Worm (Caenorhabditis elegans): ENCODE measurements around the gene best-4.

DNA sequence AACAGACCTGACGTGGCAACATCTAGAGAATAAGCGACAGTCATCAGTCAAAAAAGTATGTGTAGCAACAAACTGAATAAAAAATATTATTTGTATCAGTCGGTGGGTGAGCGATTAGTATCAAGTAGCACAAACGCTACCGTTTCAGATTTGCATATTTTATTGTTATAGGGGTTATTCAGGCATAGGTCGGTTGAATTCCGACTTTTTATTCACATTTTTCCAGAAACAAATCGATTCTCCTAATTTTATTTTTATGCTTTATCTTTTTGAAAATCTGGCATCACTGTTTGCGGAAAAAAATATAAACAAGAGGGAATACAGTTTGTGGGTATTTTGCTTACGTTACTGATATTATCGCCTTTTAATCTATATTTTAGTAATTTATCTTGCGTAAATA lies at the start of gene best-4:
- no peak for TF ChIP-seq ama-1 (optimal IDR thresholded peaks at IDR 0.05)
- TF ChIP-seq pes-1 (GFP tag; IDR thresholded peaks at IDR 0.05), result no peak
- TF ChIP-seq scrt-1 (GFP tag; IDR thresholded peaks at IDR 0.05), result no peak
- no peak for TF ChIP-seq ets-7 (tag; optimal IDR thresholded peaks at IDR 0.05)
- no peak for TF ChIP-seq B0310.2 (tag; optimal IDR thresholded peaks at IDR 0.05)
- no peak for TF ChIP-seq tbx-37 (GFP tag; conservative IDR thresholded peaks at IDR 0.05)
- TF ChIP-seq F13C5.2 (tag; optimal IDR thresholded peaks at IDR 0.05), result no peak
- no peak for TF ChIP-seq sea-1 (GFP tag; conservative IDR thresholded peaks at IDR 0.05)
- no peak for TF ChIP-seq aly-1 (tag; optimal IDR thresholded peaks at IDR 0.05)
- TF ChIP-seq flt-1 (GFP tag; IDR thresholded peaks at IDR 0.05), result no peak
- TF ChIP-seq tra-4 (tag; optimal IDR thresholded peaks at IDR 0.05), result no peak

Measured in whole organism, early embryonic.